Fruit fly (Drosophila melanogaster) whole organism, wandering third instar larva: ENCODE measurements around the gene CalpB.

Experiments
- Abd-B ChIP-seq: fragments of >200 bp; optimal IDR thresholded peaks from 2 replicates; lab custom pipeline; 2017; ENCODE audit warnings: missing biosample characterization, missing genetic modification characterization
- CG32264 ChIP-seq: fragments of 200-800 bp; sonication (Bioruptor generic); optimal IDR thresholded peaks from 2 replicates; lab custom pipeline; 2016; ENCODE audit warnings: missing biosample characterization, missing genetic modification characterization
- CG9705 ChIP-seq: fragments of 200-800 bp; sonication (Bioruptor generic); optimal IDR thresholded peaks from 2 replicates; lab custom pipeline; 2018; ENCODE audit warnings: missing biosample characterization, mild to moderate bottlenecking, missing genetic modification characterization
- CrebA ChIP-seq: fragments of 200-800 bp; sonication (Bioruptor generic); optimal IDR thresholded peaks from 2 replicates; lab custom pipeline; 2016; ENCODE audit warnings: missing biosample characterization, mild to moderate bottlenecking, missing genetic modification characterization, borderline replicate concordance
- Dfd ChIP-seq: fragments of >200 bp; optimal IDR thresholded peaks from 2 replicates; lab custom pipeline; 2017; ENCODE audit warnings: missing biosample characterization, missing genetic modification characterization
- Dif ChIP-seq: fragments of 200-275, 200-300 bp; sonication (Bioruptor generic); optimal IDR thresholded peaks from 2 replicates; lab custom pipeline; 2018; ENCODE audit warnings: missing biosample characterization, missing genetic modification characterization; ENCODE audit not compliant: partially characterized antibody
- GATAd ChIP-seq: sonication (Bioruptor generic); optimal IDR thresholded peaks from 2 replicates; lab custom pipeline; 2016; ENCODE audit warnings: missing biosample characterization, missing genetic modification characterization
- HLH106 ChIP-seq: fragments of 200-800 bp; optimal IDR thresholded peaks from 3 replicates; lab custom pipeline; 2019; ENCODE audit warnings: missing biosample characterization, mild to moderate bottlenecking, missing genetic modification characterization, moderate library complexity
- Hnf4 ChIP-seq: fragments of 200-800 bp; sonication (Bioruptor generic); optimal IDR thresholded peaks from 2 replicates; lab custom pipeline; 2016; ENCODE audit warnings: missing biosample characterization, mild to moderate bottlenecking, missing genetic modification characterization
- Hr78 ChIP-seq: fragments of >200 bp; optimal IDR thresholded peaks from 2 replicates; lab custom pipeline; 2017; ENCODE audit warnings: missing biosample characterization, missing genetic modification characterization
- Hr83 ChIP-seq: fragments of 200-300 bp; sonication (Bioruptor generic); optimal IDR thresholded peaks from 2 replicates; lab custom pipeline; 2016; ENCODE audit warnings: missing biosample characterization, mild to moderate bottlenecking, missing genetic modification characterization, moderate library complexity; ENCODE audit not compliant: poor library complexity, severe bottlenecking
- Jra ChIP-seq: sonication (Bioruptor generic); optimal IDR thresholded peaks from 2 replicates; lab custom pipeline; 2016; ENCODE audit warnings: missing biosample characterization, missing genetic modification characterization
- Mio ChIP-seq: sonication (Bioruptor generic); optimal IDR thresholded peaks from 2 replicates; lab custom pipeline; 2016; ENCODE audit warnings: missing biosample characterization, missing genetic modification characterization
- Myc ChIP-seq: fragments of >200 bp; optimal IDR thresholded peaks from 2 replicates; lab custom pipeline; 2017
- N ChIP-seq: fragments of >200 bp; optimal IDR thresholded peaks from 2 replicates; lab custom pipeline; 2018; ENCODE audit warnings: missing biosample characterization, missing external identifiers, missing genetic modification characterization
- OdsH ChIP-seq: fragments of 200-800 bp; sonication (Bioruptor generic); optimal IDR thresholded peaks from 2 replicates; lab custom pipeline; 2016; ENCODE audit warnings: missing biosample characterization, mild to moderate bottlenecking, missing genetic modification characterization
- Rel ChIP-seq, 2 experiments: fragments of 200-800 bp; sonication (Bioruptor generic) in 1 of 2; optimal IDR thresholded peaks; 2 replicates in 1 of 2; 3 replicates in 1 of 2; lab custom pipeline; 2016 to 2019; ENCODE audit warnings: mild to moderate bottlenecking in 2 of 2, missing biosample characterization in 2 of 2, missing genetic modification characterization in 2 of 2, moderate library complexity in 1 of 2
- Sp1 ChIP-seq: fragments of 200-800 bp; sonication (Bioruptor generic); optimal IDR thresholded peaks from 3 replicates; lab custom pipeline; 2019; ENCODE audit warnings: missing biosample characterization, mild to moderate bottlenecking, missing genetic modification characterization, moderate library complexity
- Vsx2 ChIP-seq: fragments of 200-300, 225-300 bp; sonication (Bioruptor generic); optimal IDR thresholded peaks from 2 replicates; lab custom pipeline; 2018; ENCODE audit warnings: missing biosample characterization, missing genetic modification characterization; ENCODE audit not compliant: partially characterized antibody
- br ChIP-seq: fragments of 200-800 bp; sonication (Bioruptor generic); optimal IDR thresholded peaks from 2 replicates; lab custom pipeline; 2016; ENCODE audit warnings: missing biosample characterization, missing genetic modification characterization
- brk ChIP-seq: fragments of 200-800 bp; sonication (Bioruptor generic); optimal IDR thresholded peaks from 2 replicates; lab custom pipeline; 2016; ENCODE audit warnings: missing biosample characterization, mild to moderate bottlenecking, missing genetic modification characterization
- dl ChIP-seq, 2 experiments: fragments of 175-275, 200-275 bp in 1 of 2; fragments of 200-275 bp in 1 of 2; sonication (Bioruptor generic); optimal IDR thresholded peaks; lab custom pipeline; 2018; ENCODE audit warnings: mild to moderate bottlenecking in 2 of 2, missing biosample characterization in 2 of 2, missing genetic modification characterization in 2 of 2, moderate library complexity in 2 of 2; ENCODE audit not compliant: partially characterized antibody in 2 of 2, insufficient read depth in 1 of 2
- dmrt93B ChIP-seq: fragments of 200-800 bp; sonication (Bioruptor generic); optimal IDR thresholded peaks from 2 replicates; lab custom pipeline; 2018; ENCODE audit warnings: missing biosample characterization, mild to moderate bottlenecking, missing genetic modification characterization
- dsf ChIP-seq: sonication (Bioruptor generic); optimal IDR thresholded peaks from 2 replicates; lab custom pipeline; 2016; ENCODE audit warnings: missing biosample characterization, missing genetic modification characterization, borderline replicate concordance
- ey ChIP-seq: fragments of 200-800 bp; sonication (Bioruptor generic); optimal IDR thresholded peaks from 2 replicates; lab custom pipeline; 2016; ENCODE audit warnings: missing biosample characterization, missing genetic modification characterization
- foxo ChIP-seq, 2 experiments: fragments of 200-800 bp; sonication (Bioruptor generic); optimal IDR thresholded peaks; 2 replicates in 1 of 2; 3 replicates in 1 of 2; lab custom pipeline; 2016 to 2017; ENCODE audit warnings: missing biosample characterization in 2 of 2, missing genetic modification characterization in 2 of 2
- fru ChIP-seq: fragments of 200-800 bp; sonication (Bioruptor generic); optimal IDR thresholded peaks from 3 replicates; lab custom pipeline; 2016; ENCODE audit warnings: missing biosample characterization, mild to moderate bottlenecking, missing genetic modification characterization
- h ChIP-seq: fragments of 200-800 bp; sonication (Bioruptor generic); optimal IDR thresholded peaks from 3 replicates; lab custom pipeline; 2016; ENCODE audit warnings: missing biosample characterization, mild to moderate bottlenecking, missing genetic modification characterization
- jim ChIP-seq: fragments of 175-275, 200-325 bp; sonication (Bioruptor generic); optimal IDR thresholded peaks from 2 replicates; lab custom pipeline; 2016; ENCODE audit warnings: missing biosample characterization, mild to moderate bottlenecking, missing genetic modification characterization
- lola ChIP-seq: fragments of >200 bp; optimal IDR thresholded peaks from 2 replicates; lab custom pipeline; 2017; ENCODE audit warnings: missing biosample characterization, missing genetic modification characterization
- pan ChIP-seq: fragments of >200 bp; optimal IDR thresholded peaks from 2 replicates; lab custom pipeline; 2017
- psq ChIP-seq: fragments of 200-800 bp; sonication (Bioruptor generic); optimal IDR thresholded peaks from 3 replicates; lab custom pipeline; 2017; ENCODE audit warnings: missing biosample characterization, mild to moderate bottlenecking, missing genetic modification characterization, moderate library complexity
- rgr ChIP-seq: fragments of 200-800 bp; sonication (Bioruptor generic); optimal IDR thresholded peaks from 3 replicates; lab custom pipeline; 2016; ENCODE audit warnings: missing biosample characterization, mild to moderate bottlenecking, missing genetic modification characterization
- sage ChIP-seq: fragments of 200-800 bp; sonication (Bioruptor generic); optimal IDR thresholded peaks from 2 replicates; lab custom pipeline; 2016; ENCODE audit warnings: missing biosample characterization, mild to moderate bottlenecking, missing genetic modification characterization
- sv ChIP-seq: fragments of 200-800 bp; sonication (Bioruptor generic); optimal IDR thresholded peaks from 3 replicates; lab custom pipeline; 2016; ENCODE audit warnings: missing biosample characterization, missing genetic modification characterization
- tai ChIP-seq: sonication (Bioruptor generic); optimal IDR thresholded peaks from 2 replicates; lab custom pipeline; 2016; ENCODE audit warnings: missing biosample characterization, missing genetic modification characterization
- usp ChIP-seq: fragments of >200 bp; optimal IDR thresholded peaks from 2 replicates; lab custom pipeline; 2017; ENCODE audit warnings: missing biosample characterization, missing genetic modification characterization
- woc ChIP-seq: sonication (Bioruptor generic); optimal IDR thresholded peaks from 2 replicates; lab custom pipeline; 2016; ENCODE audit warnings: missing biosample characterization, mild to moderate bottlenecking, missing genetic modification characterization

Gene CalpB

DNA sequence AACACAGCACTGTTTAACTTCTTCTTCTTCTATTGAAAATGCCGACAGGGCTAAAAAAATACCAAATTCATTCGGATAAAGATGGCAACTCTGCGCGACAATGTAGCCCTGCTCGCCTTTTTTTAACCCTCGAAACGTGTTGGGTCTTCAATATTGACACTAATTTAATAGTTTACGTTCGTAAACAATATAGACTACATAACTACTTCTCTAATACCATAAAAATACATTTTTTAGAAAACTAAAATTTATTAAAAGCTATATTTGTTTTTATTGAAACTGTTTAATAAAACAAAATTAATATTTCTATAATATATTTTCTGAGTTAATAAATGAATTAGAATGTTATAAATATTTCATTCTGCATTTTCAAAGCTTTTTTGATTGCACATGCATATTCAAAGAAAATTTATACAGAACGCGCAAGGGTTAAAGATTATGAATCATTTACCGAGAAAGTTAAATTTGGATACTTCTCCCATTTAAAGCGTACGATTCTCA is at the start of gene CalpB, which contains the start of gene Taf2:
Gene CalpB, plus strand, starts transcription at position 133 of the 501 bp plus-strand sequence.
Gene Taf2, minus strand, starts transcription at position 54 of the 501 bp plus-strand sequence.
- TF ChIP-seq Mio (no peak), Sp1 (peak; percentile 89), lola (no peak), GATAd (GFP tag; lab: Kevin White, UChicago) (peak; percentile 34), dl (GFP tag; optimal IDR thresholded peaks at IDR 0.05; lab: Kevin White, UChicago; ENCODE audit: insufficient read depth in 1 of 2, partially characterized antibody in 2 of 2) (no peak), CG32264 (GFP tag; lab: Kevin White, UChicago) (no peak), Hr78 (GFP tag; lab: Kevin White, UChicago) (no peak), ey (GFP tag; lab: Kevin White, UChicago) (peak; percentile 46), dmrt93B (GFP tag; lab: Kevin White, UChicago) (peak; percentile 77), br (no peak), CrebA (GFP tag; lab: Kevin White, UChicago) (no peak), Hr83 (GFP tag; lab: Kevin White, UChicago) (peak; percentile 29), foxo (GFP tag; optimal IDR thresholded peaks at IDR 0.05; lab: Kevin White, UChicago) (peak in 1 of 2 experiments; percentile 76), rgr (GFP tag; lab: Kevin White, UChicago) (peak; percentile 78), psq (GFP tag; lab: Kevin White, UChicago) (peak; percentile 77), Dif (GFP tag; lab: Kevin White, UChicago) (no peak), fru (GFP tag; lab: Kevin White, UChicago) (peak; percentile 51), CG9705 (peak; percentile 57), sv (GFP tag; lab: Kevin White, UChicago) (peak; percentile 52), Hnf4 (GFP tag; lab: Kevin White, UChicago) (no peak), pan (lab: Kevin White, UChicago) (no peak), brk (GFP tag; lab: Kevin White, UChicago) (no peak), h (GFP tag; lab: Kevin White, UChicago) (peak; percentile 68), usp (no peak), jim (GFP tag; lab: Kevin White, UChicago) (no peak), HLH106 (peak; percentile 92), Myc (lab: Kevin White, UChicago) (no peak), Rel (GFP tag; optimal IDR thresholded peaks at IDR 0.05; lab: Kevin White, UChicago) (no peak), Rel (tag; optimal IDR thresholded peaks at IDR 0.05; lab: Kevin White, UChicago) (peak; percentile 44), Vsx2 (GFP tag; lab: Kevin White, UChicago) (no peak), tai (GFP tag; lab: Kevin White, UChicago) (no peak), N (GFP tag; lab: Kevin White, UChicago) (no peak), Abd-B (no peak), sage (no peak), OdsH (GFP tag; lab: Kevin White, UChicago) (peak; percentile 80), dsf (GFP tag; lab: Kevin White, UChicago) (no peak), Dfd (no peak), woc (GFP tag; lab: Kevin White, UChicago) (peak; percentile 49), Jra (GFP tag; lab: Kevin White, UChicago) (no peak)

DNA sequence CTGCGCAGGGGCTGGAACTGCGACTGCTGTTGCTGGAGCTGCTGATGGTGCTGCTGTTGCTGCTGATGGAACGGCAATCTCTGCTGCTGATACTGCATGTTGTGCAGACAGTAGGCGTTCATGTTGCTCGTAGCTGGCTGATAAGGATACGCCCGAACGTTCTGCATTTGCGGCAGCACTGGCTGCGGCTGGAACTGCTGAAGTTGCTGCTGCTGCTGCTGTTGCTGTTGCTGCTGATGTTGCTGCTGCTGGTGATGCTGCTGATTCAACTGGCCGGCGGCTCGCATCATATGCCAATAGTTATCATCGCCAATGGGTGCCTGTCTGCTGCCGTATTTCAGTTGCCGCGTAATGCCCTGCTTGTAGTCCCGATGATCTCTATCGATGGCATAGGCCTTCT is 47.9 kb upstream of the CalpB start:
- peak; percentile 95 for TF ChIP-seq Dfd
- no peak for TF ChIP-seq Hr78 (GFP tag; lab: Kevin White, UChicago)

DNA sequence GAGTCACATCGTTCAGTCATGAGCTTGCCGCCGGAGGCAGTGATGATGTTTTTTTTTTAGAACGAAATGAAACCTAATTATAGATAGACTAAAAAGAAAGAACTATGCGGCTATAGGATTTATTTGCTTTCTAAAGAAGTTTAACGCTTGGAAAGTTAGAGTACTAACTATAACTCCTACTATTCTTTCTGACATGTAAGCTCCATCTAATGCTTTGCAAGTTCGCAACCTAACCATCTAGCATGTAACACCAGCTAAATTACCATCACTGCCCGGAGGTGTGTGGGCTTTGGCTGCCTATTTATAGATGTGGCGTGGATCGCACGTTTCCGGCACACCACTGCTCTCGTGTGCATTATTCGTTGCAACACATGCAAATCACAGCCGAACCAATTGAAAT is 46.5 kb upstream of the CalpB start:
- TF ChIP-seq Dfd: no peak
- no peak for TF ChIP-seq br
- no peak for TF ChIP-seq Mio
- TF ChIP-seq Abd-B: no peak
- TF ChIP-seq HLH106: no peak
- TF ChIP-seq GATAd (GFP tag; lab: Kevin White, UChicago): no peak
- TF ChIP-seq fru (GFP tag; lab: Kevin White, UChicago): no peak
- TF ChIP-seq foxo (GFP tag; optimal IDR thresholded peaks at IDR 0.05; lab: Kevin White, UChicago): no peak
- no peak for TF ChIP-seq rgr (GFP tag; lab: Kevin White, UChicago)
- TF ChIP-seq jim (GFP tag; lab: Kevin White, UChicago): no peak
- no peak for TF ChIP-seq Sp1
- TF ChIP-seq, all 38 proteins: peak for 0
